Fruit fly (Drosophila melanogaster): ENCODE results near the gene ClC-a.

- TF ChIP-seq Myc (optimal IDR thresholded peaks at IDR 0.05) = no peak
- TF ChIP-seq Sin3A (optimal IDR thresholded peaks at IDR 0.05) = no peak
- no peak for TF ChIP-seq psq (optimal IDR thresholded peaks at IDR 0.05)
Measured at dm6 chr3R:11851939-11852338, 38.9 kb upstream of the ClC-a start.

Measured in Kc167 (cell line).